Worm (Caenorhabditis elegans): ENCODE data around the gene Y94H6A.5.

ce11 chrIV:2657307-2657706, 46.5 kb downstream of the Y94H6A.5 start:
- TF ChIP-seq him-1 (tag; optimal IDR thresholded peaks at IDR 0.05) (no peak), W03F9.2 (tag; optimal IDR thresholded peaks at IDR 0.05) (no peak)

All from whole organism, L4/young adult.